Fruit fly (Drosophila melanogaster) whole organism, prepupa: ENCODE measurements around the gene CG14034.

Source experiments
- CG31627 ChIP-seq: fragments of 200-800 bp; sonication (Bioruptor generic); optimal IDR thresholded peaks from 3 replicates; lab custom pipeline; 2016; ENCODE audit warnings: missing biosample characterization, missing genetic modification characterization
- CG32006 ChIP-seq: fragments of 200-800 bp; sonication (Bioruptor generic); optimal IDR thresholded peaks from 3 replicates; lab custom pipeline; 2017; ENCODE audit warnings: missing biosample characterization, mild to moderate bottlenecking, missing genetic modification characterization
- salr ChIP-seq, 2 experiments: fragments of 200-800 bp; sonication (Bioruptor generic); optimal IDR thresholded peaks; 3 replicates each; lab custom pipeline; 2016 to 2018; ENCODE audit warnings: missing biosample characterization in 2 of 2, missing genetic modification characterization in 2 of 2, mild to moderate bottlenecking in 1 of 2

dm6 chr2L:5206964-5207585 is 9.3 kb downstream of the CG14034 start, which contains the start of gene Cyp28d2:
- no peak for TF ChIP-seq salr (GFP tag; optimal IDR thresholded peaks at IDR 0.05; lab: Kevin White, UChicago)
- no peak for TF ChIP-seq CG32006 (GFP tag; lab: Kevin White, UChicago)
- TF ChIP-seq CG31627 (GFP tag; lab: Kevin White, UChicago), result no peak
